Fruit fly (Drosophila melanogaster): ENCODE results near the gene shtd.

shtd gene

dm6 chrX:15441245-15441644 lies 21.0 kb downstream of the shtd start, which contains the start of gene Cngl:
Cngl (minus strand) TSS chrX:15441252.
- TF ChIP-seq spab (GFP tag; optimal IDR thresholded peaks at IDR 0.05) (no peak), CG10669 (GFP tag; optimal IDR thresholded peaks at IDR 0.05) (no peak), salr (GFP tag; optimal IDR thresholded peaks at IDR 0.05) (no peak), CG16779 (tag; optimal IDR thresholded peaks at IDR 0.05) (no peak), Hr38 (GFP tag; optimal IDR thresholded peaks at IDR 0.05) (no peak), CG6163 (GFP tag; IDR thresholded peaks at IDR 0.05) (no peak), Sox102F (GFP tag; optimal IDR thresholded peaks at IDR 0.05) (no peak), OdsH (GFP tag; optimal IDR thresholded peaks at IDR 0.05) (no peak), CG4318 (GFP tag; optimal IDR thresholded peaks at IDR 0.05) (no peak), esn (GFP tag; optimal IDR thresholded peaks at IDR 0.05) (no peak), CG11902 (GFP tag; optimal IDR thresholded peaks at IDR 0.05) (no peak), CG8632 (GFP tag; optimal IDR thresholded peaks at IDR 0.05) (no peak), Sox15 (GFP tag; optimal IDR thresholded peaks at IDR 0.05) (no peak), svp (GFP tag) (no peak), Ets21C (GFP tag; optimal IDR thresholded peaks at IDR 0.05) (no peak), CG11294 (GFP tag; IDR thresholded peaks at IDR 0.05) (no peak), CG6792 (GFP tag; optimal IDR thresholded peaks at IDR 0.05) (no peak)

DNA sequence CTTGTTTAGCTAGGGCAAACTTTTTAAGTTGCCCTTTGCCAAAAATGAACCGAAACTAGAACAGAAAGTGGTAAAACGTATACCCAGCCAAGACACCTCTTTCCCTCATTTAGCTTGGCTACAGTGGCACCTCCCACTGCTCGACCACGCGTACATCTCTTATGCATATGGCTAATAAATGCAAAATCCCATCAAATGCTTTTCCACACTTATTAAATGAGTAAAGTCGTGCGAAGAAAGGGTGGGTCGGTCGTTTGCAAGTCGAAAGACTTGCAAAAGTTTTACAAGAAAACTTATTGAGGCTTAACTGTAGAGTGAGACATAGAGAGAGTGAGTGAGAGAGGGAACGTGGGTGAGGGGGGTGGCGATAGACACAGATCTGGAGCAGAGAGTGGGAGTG lies 55.4 kb downstream of the shtd start:
- TF ChIP-seq CG32006 (GFP tag; optimal IDR thresholded peaks at IDR 0.05) (no peak), fd59A (GFP tag; optimal IDR thresholded peaks at IDR 0.05) (no peak), acj6 (GFP tag; optimal IDR thresholded peaks at IDR 0.05) (no peak), fd85E (GFP tag; optimal IDR thresholded peaks at IDR 0.05) (no peak), CG6276 (GFP tag; optimal IDR thresholded peaks at IDR 0.05) (no peak), dac (GFP tag; optimal IDR thresholded peaks at IDR 0.05) (no peak), CG6792 (GFP tag; optimal IDR thresholded peaks at IDR 0.05) (no peak), salr (GFP tag; optimal IDR thresholded peaks at IDR 0.05) (no peak), spab (GFP tag; optimal IDR thresholded peaks at IDR 0.05) (no peak)
